Worm (Caenorhabditis elegans): ENCODE measurements around the gene srbc-82.

Gene srbc-82

DNA sequence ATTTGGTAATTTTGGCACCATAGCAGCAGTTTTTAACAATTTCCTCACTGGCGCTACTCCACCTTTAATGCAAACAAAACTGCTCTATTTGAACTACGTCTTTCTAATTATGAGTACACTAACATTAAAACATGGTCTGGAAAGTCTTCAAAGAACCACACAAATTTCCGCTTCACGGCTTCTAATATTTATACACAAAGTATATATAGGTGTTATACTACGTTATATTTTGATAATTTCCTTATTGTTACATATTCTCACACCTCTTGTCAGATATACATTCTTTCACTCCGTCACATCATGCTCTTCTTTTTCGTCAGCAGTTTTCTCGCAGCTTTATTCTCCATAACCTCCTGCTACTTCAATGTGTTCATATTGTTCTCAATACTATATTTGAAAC is at the start of gene srbc-82:
Gene srbc-82, plus strand, starts transcription at position 301 of the 400 bp plus-strand sequence.
- TF ChIP-seq flt-1 (GFP tag; IDR thresholded peaks at IDR 0.05) = no peak
- TF ChIP-seq med-1 (GFP tag; optimal IDR thresholded peaks at IDR 0.05; ENCODE audit: insufficient read depth) = no peak
- TF ChIP-seq cog-1 (tag; optimal IDR thresholded peaks at IDR 0.05) = no peak

DNA sequence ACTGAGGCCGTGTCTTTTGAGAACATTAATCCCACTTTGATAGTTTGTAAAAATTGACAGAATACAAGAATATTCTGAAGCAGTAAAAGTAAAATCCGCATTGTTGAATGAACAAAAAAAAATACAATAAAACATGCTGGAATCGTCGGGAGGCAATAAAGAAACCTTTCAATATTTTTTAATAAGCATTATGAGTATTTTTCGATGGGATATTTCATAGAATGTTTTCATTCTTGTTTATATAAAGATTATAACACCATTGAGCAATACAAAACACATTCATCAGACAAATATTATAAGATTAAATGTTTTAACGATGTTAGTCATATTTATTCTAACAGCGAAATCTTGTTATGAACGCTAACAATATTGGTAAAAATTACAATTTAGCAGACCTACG is 46.7 kb upstream of the srbc-82 start, which contains the start of gene gcy-20:
Gene gcy-20, minus strand, starts transcription at position 101 of the 400 bp plus-strand sequence.
- TF ChIP-seq ztf-29 (GFP tag; IDR thresholded peaks at IDR 0.05) (no peak), med-1 (GFP tag; optimal IDR thresholded peaks at IDR 0.05; ENCODE audit: insufficient read depth) (no peak), ref-1 (GFP tag; conservative IDR thresholded peaks at IDR 0.05) (no peak), tab-1 (GFP tag; IDR thresholded peaks at IDR 0.05) (no peak), ztf-23 (GFP tag; IDR thresholded peaks at IDR 0.05) (no peak), flt-1 (GFP tag; IDR thresholded peaks at IDR 0.05) (no peak), cog-1 (tag; optimal IDR thresholded peaks at IDR 0.05) (no peak), T22C8.4 (GFP tag; IDR thresholded peaks at IDR 0.05) (no peak), klf-2 (GFP tag; conservative IDR thresholded peaks at IDR 0.05) (no peak)

ce11 chrV:16256395-16256794 is 44.0 kb upstream of the srbc-82 start, which contains the start of gene bgnt-1.3:
Gene bgnt-1.3 (minus strand): TSS chrV:16256495.
- no peak for TF ChIP-seq klf-2 (GFP tag; conservative IDR thresholded peaks at IDR 0.05)

DNA sequence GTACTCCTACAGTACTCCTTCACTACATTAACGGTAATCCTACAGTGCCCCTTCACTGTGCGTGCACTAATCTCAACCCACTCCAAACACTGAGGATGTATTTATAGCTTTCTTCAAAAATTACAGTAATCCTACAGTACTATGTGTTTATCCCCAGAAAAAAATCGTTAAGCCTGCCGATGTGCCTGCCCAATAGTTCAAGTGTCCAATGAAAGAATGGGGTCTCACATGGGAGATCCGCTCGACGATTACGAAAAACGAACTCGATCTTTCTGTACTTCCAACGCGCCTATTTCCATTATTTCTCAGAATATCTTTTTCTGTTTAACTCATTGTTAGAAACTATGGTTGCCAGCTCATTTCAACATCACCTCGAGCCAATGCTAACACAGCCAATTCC is 42.2 kb upstream of the srbc-82 start, which contains the start of gene nhr-218:
Gene nhr-218, plus strand, starts transcription at position 301 of the 400 bp plus-strand sequence.
- no peak for TF ChIP-seq cog-1 (tag; optimal IDR thresholded peaks at IDR 0.05)
- no peak for TF ChIP-seq ztf-29 (GFP tag; IDR thresholded peaks at IDR 0.05)

- TF ChIP-seq ztf-29 (GFP tag; IDR thresholded peaks at IDR 0.05) = no peak
- TF ChIP-seq flt-1 (GFP tag; IDR thresholded peaks at IDR 0.05) = no peak
- no peak for TF ChIP-seq cog-1 (tag; optimal IDR thresholded peaks at IDR 0.05)
- no peak for TF ChIP-seq tab-1 (GFP tag; IDR thresholded peaks at IDR 0.05)
Observed at ce11 chrV:16259684-16260083, 40.7 kb upstream of the srbc-82 start, which contains the start of gene nhr-127. Gene nhr-127 (plus strand): TSS chrV:16259984.

DNA sequence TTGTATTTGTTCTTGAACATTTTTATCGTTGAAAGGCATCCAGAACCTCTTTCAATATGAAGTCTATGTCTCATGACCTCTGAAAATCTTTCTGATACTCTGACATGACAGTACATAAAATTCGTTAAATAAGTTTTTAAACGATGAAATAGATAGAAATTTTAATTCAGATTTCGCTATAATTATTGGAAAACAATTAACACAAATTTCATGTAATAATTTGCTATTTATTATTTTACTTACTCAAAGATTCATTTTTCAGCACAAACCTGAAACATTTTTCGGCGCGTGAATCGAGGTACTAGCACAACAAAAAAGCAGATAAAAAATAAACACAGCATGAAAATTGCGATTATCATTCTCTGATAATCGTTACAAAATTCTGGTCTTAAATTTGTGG is 33.9 kb upstream of the srbc-82 start, which contains the start of gene T13F3.4:
Gene T13F3.4, minus strand, starts transcription at position 101 of the 400 bp plus-strand sequence.
- TF ChIP-seq med-1 (GFP tag; optimal IDR thresholded peaks at IDR 0.05; ENCODE audit: insufficient read depth) (no peak), cog-1 (tag; optimal IDR thresholded peaks at IDR 0.05) (no peak), ztf-29 (GFP tag; IDR thresholded peaks at IDR 0.05) (no peak), ztf-23 (GFP tag; IDR thresholded peaks at IDR 0.05) (no peak), T22C8.4 (GFP tag; IDR thresholded peaks at IDR 0.05) (no peak), tab-1 (GFP tag; IDR thresholded peaks at IDR 0.05) (no peak), ref-1 (GFP tag; conservative IDR thresholded peaks at IDR 0.05) (no peak), klf-2 (GFP tag; conservative IDR thresholded peaks at IDR 0.05) (no peak), flt-1 (GFP tag; IDR thresholded peaks at IDR 0.05) (no peak)

DNA sequence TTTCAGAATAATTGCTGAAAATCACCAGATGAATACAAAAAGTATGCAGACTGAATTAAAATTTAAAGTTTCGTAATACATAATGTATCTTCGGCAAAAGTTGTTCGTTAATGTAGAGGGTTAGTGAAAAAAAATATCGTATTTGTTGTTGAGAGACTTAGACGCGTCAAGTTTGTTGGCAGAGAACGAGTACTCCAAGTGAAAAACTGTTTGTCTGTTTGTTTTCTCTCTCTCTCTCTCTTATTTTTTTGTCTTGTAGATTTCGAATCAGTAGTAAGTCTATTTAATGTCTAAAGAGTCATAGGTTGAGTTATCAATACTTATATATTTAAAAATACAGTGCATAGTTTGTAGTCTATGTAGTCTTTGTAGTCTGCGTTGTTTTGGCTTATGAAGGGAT is 30.8 kb upstream of the srbc-82 start, which contains the start of the genes fbxa-2 and T13F3.8:
Gene fbxa-2, minus strand, starts transcription at position 101 of the 400 bp plus-strand sequence.
Gene T13F3.8, plus strand, starts transcription at position 245 of the 400 bp plus-strand sequence.
- no peak for TF ChIP-seq ztf-29 (GFP tag; IDR thresholded peaks at IDR 0.05)
- TF ChIP-seq ref-1 (GFP tag; conservative IDR thresholded peaks at IDR 0.05) = no peak
- no peak for TF ChIP-seq med-1 (GFP tag; optimal IDR thresholded peaks at IDR 0.05; ENCODE audit: insufficient read depth)
- TF ChIP-seq klf-2 (GFP tag; conservative IDR thresholded peaks at IDR 0.05) = no peak
- no peak for TF ChIP-seq tab-1 (GFP tag; IDR thresholded peaks at IDR 0.05)
- no peak for TF ChIP-seq flt-1 (GFP tag; IDR thresholded peaks at IDR 0.05)
- no peak for TF ChIP-seq T22C8.4 (GFP tag; IDR thresholded peaks at IDR 0.05)
- TF ChIP-seq ztf-23 (GFP tag; IDR thresholded peaks at IDR 0.05) = no peak
- no peak for TF ChIP-seq cog-1 (tag; optimal IDR thresholded peaks at IDR 0.05)

- no peak for TF ChIP-seq flt-1 (GFP tag; IDR thresholded peaks at IDR 0.05)
- no peak for TF ChIP-seq med-1 (GFP tag; optimal IDR thresholded peaks at IDR 0.05; ENCODE audit: insufficient read depth)
- TF ChIP-seq ztf-23 (GFP tag; IDR thresholded peaks at IDR 0.05) = no peak
- no peak for TF ChIP-seq tab-1 (GFP tag; IDR thresholded peaks at IDR 0.05)
- TF ChIP-seq T22C8.4 (GFP tag; IDR thresholded peaks at IDR 0.05) = no peak
- TF ChIP-seq ztf-29 (GFP tag; IDR thresholded peaks at IDR 0.05) = no peak
- no peak for TF ChIP-seq cog-1 (tag; optimal IDR thresholded peaks at IDR 0.05)
- TF ChIP-seq ref-1 (GFP tag; conservative IDR thresholded peaks at IDR 0.05) = no peak
- TF ChIP-seq klf-2 (GFP tag; conservative IDR thresholded peaks at IDR 0.05) = no peak
Observed at ce11 chrV:16271121-16271520, 29.3 kb upstream of the srbc-82 start, which contains the start of gene T13F3.6. Gene T13F3.6 (minus strand): TSS chrV:16271221.

- no peak for TF ChIP-seq tab-1 (GFP tag; IDR thresholded peaks at IDR 0.05)
- TF ChIP-seq klf-2 (GFP tag; conservative IDR thresholded peaks at IDR 0.05) = no peak
- no peak for TF ChIP-seq cog-1 (tag; optimal IDR thresholded peaks at IDR 0.05)
- no peak for TF ChIP-seq med-1 (GFP tag; optimal IDR thresholded peaks at IDR 0.05; ENCODE audit: insufficient read depth)
- TF ChIP-seq T22C8.4 (GFP tag; IDR thresholded peaks at IDR 0.05) = no peak
- TF ChIP-seq ztf-23 (GFP tag; IDR thresholded peaks at IDR 0.05) = no peak
Observed at ce11 chrV:16275347-16275746, 25.0 kb upstream of the srbc-82 start, which contains the start of gene pacl-1. Gene pacl-1 (minus strand): TSS chrV:16275447.

- TF ChIP-seq klf-2 (GFP tag; conservative IDR thresholded peaks at IDR 0.05) (no peak), ztf-29 (GFP tag; IDR thresholded peaks at IDR 0.05) (no peak), T22C8.4 (GFP tag; IDR thresholded peaks at IDR 0.05) (no peak), cog-1 (tag; optimal IDR thresholded peaks at IDR 0.05) (no peak), tab-1 (GFP tag; IDR thresholded peaks at IDR 0.05) (no peak)
Observed at ce11 chrV:16277918-16278317, 22.5 kb upstream of the srbc-82 start, which contains the start of gene cyp-37B1. Gene cyp-37B1 (plus strand): TSS chrV:16278116.

- TF ChIP-seq tab-1 (GFP tag; IDR thresholded peaks at IDR 0.05) = no peak
- no peak for TF ChIP-seq flt-1 (GFP tag; IDR thresholded peaks at IDR 0.05)
- no peak for TF ChIP-seq ref-1 (GFP tag; conservative IDR thresholded peaks at IDR 0.05)
- TF ChIP-seq cog-1 (tag; optimal IDR thresholded peaks at IDR 0.05) = no peak
- TF ChIP-seq T22C8.4 (GFP tag; IDR thresholded peaks at IDR 0.05) = no peak
- TF ChIP-seq ztf-23 (GFP tag; IDR thresholded peaks at IDR 0.05) = no peak
- no peak for TF ChIP-seq ztf-29 (GFP tag; IDR thresholded peaks at IDR 0.05)
- no peak for TF ChIP-seq med-1 (GFP tag; optimal IDR thresholded peaks at IDR 0.05; ENCODE audit: insufficient read depth)
- no peak for TF ChIP-seq klf-2 (GFP tag; conservative IDR thresholded peaks at IDR 0.05)
Observed at ce11 chrV:16282147-16282546, 18.2 kb upstream of the srbc-82 start, which contains the start of gene F28G4.2. Gene F28G4.2 (minus strand): TSS chrV:16282321.
